Fruit fly (Drosophila melanogaster) whole organism, adult: ENCODE results near the gene GlcAT-P.
A peak's percentile ranks its signal among the peaks of the same experiment; 100 is the strongest.

Source experiments
- CG11617 ChIP-seq: fragments of 200-800 bp; sonication (Bioruptor generic); optimal IDR thresholded peaks from 2 replicates; lab custom pipeline; 2017; ENCODE audit warnings: mild to moderate bottlenecking, missing biosample characterization, missing genetic modification reagents, missing genetic modification characterization
- CG12768 ChIP-seq: fragments of 200-800 bp; sonication (Bioruptor generic); optimal IDR thresholded peaks from 2 replicates; lab custom pipeline; 2017; ENCODE audit warnings: missing biosample characterization, missing genetic modification characterization, mild to moderate bottlenecking, moderate library complexity, missing genetic modification reagents
- CG14711 ChIP-seq: fragments of 200-800 bp; sonication (Bioruptor generic); optimal IDR thresholded peaks from 2 replicates; lab custom pipeline; 2018; ENCODE audit warnings: missing biosample characterization, mild to moderate bottlenecking, missing genetic modification characterization, moderate library complexity
- CG1620 ChIP-seq: fragments of 200-800 bp; sonication (Bioruptor generic); optimal IDR thresholded peaks from 2 replicates; lab custom pipeline; 2016; ENCODE audit warnings: missing biosample characterization, missing genetic modification characterization
- CG33017 ChIP-seq: fragments of 200-800 bp; sonication (Bioruptor generic); optimal IDR thresholded peaks from 2 replicates; lab custom pipeline; 2018; ENCODE audit warnings: missing biosample characterization, mild to moderate bottlenecking, missing genetic modification characterization, moderate library complexity
- CG5204 ChIP-seq: fragments of 200-800 bp; sonication (Bioruptor generic); optimal IDR thresholded peaks from 2 replicates; lab custom pipeline; 2016; ENCODE audit warnings: missing biosample characterization, missing genetic modification characterization
- CG7045 ChIP-seq: fragments of 200-800 bp; sonication (Bioruptor generic); optimal IDR thresholded peaks from 2 replicates; lab custom pipeline; 2017; ENCODE audit warnings: missing biosample characterization, mild to moderate bottlenecking, missing genetic modification characterization
- CG7101 ChIP-seq: fragments of 200-800 bp; sonication (Bioruptor generic); optimal IDR thresholded peaks from 2 replicates; lab custom pipeline; 2018; ENCODE audit warnings: missing biosample characterization, mild to moderate bottlenecking, missing genetic modification characterization, moderate library complexity
- Clk ChIP-seq: fragments of 200-800 bp; sonication (Bioruptor generic); optimal IDR thresholded peaks from 2 replicates; lab custom pipeline; 2017; ENCODE audit warnings: missing biosample characterization, missing genetic modification characterization
- Crg-1 ChIP-seq: fragments of 200-800 bp; sonication (Bioruptor generic); optimal IDR thresholded peaks from 2 replicates; lab custom pipeline; 2016; ENCODE audit warnings: missing biosample characterization, missing genetic modification characterization
- Hr96 ChIP-seq: fragments of 200-800 bp; sonication (Bioruptor generic); optimal IDR thresholded peaks from 2 replicates; lab custom pipeline; 2016; ENCODE audit warnings: missing biosample characterization, missing genetic modification characterization
- Mnt ChIP-seq: fragments of 200-800 bp; sonication (Bioruptor generic); optimal IDR thresholded peaks from 2 replicates; lab custom pipeline; 2016; ENCODE audit warnings: missing biosample characterization, mild to moderate bottlenecking, missing genetic modification characterization
- bab1 ChIP-seq: fragments of 200-800 bp; sonication (Bioruptor generic); optimal IDR thresholded peaks from 3 replicates; lab custom pipeline; 2019; ENCODE audit warnings: missing biosample characterization, mild to moderate bottlenecking, missing genetic modification characterization, moderate library complexity
- cic ChIP-seq: fragments of 200-800 bp; sonication (Bioruptor generic); optimal IDR thresholded peaks from 2 replicates; lab custom pipeline; 2017; ENCODE audit warnings: missing biosample characterization, mild to moderate bottlenecking, missing genetic modification characterization, moderate library complexity
- cnc ChIP-seq, 2 experiments: fragments of >200 bp; optimal IDR thresholded peaks; 2 replicates each; lab custom pipeline; 2017
- kay ChIP-seq: fragments of 200-800 bp; sonication (Bioruptor generic); peaks from one replicate; lab custom pipeline; 2016; ENCODE audit warnings: missing biosample characterization, missing genetic modification characterization, borderline replicate concordance
- ovo ChIP-seq: fragments of 200-800 bp; sonication (Bioruptor generic); optimal IDR thresholded peaks from 2 replicates; lab custom pipeline; 2016; ENCODE audit warnings: missing biosample characterization, missing genetic modification characterization
- pad ChIP-seq: fragments of 200-800 bp; sonication (Bioruptor generic); optimal IDR thresholded peaks from 3 replicates; lab custom pipeline; 2017; ENCODE audit warnings: missing biosample characterization, missing genetic modification characterization, mild to moderate bottlenecking, moderate library complexity, missing genetic modification reagents
- tj ChIP-seq: fragments of 200-800 bp; sonication (Bioruptor generic); optimal IDR thresholded peaks from 3 replicates; lab custom pipeline; 2017; ENCODE audit warnings: missing biosample characterization, mild to moderate bottlenecking, missing genetic modification characterization, moderate library complexity
- toe ChIP-seq: fragments of 200-800 bp; sonication (Bioruptor generic); optimal IDR thresholded peaks from 2 replicates; lab custom pipeline; 2016; ENCODE audit warnings: missing biosample characterization, missing genetic modification characterization

GlcAT-P gene

dm6 chr3L:11186768-11187167 is 10.6 kb downstream of the GlcAT-P start:
- TF ChIP-seq CG5204 (GFP tag; lab: Kevin White, UChicago): no peak
- TF ChIP-seq toe (GFP tag; lab: Kevin White, UChicago): no peak
- TF ChIP-seq ovo (GFP tag; lab: Kevin White, UChicago): no peak
- TF ChIP-seq bab1 (GFP tag; lab: Kevin White, UChicago): no peak
- TF ChIP-seq Mnt (GFP tag; lab: Kevin White, UChicago): no peak
- no peak for TF ChIP-seq CG12768 (GFP tag; lab: Kevin White, UChicago)
- TF ChIP-seq Crg-1: no peak
- TF ChIP-seq pad: no peak
- TF ChIP-seq CG11617: no peak
- TF ChIP-seq tj (GFP tag; lab: Kevin White, UChicago): no peak
- no peak for TF ChIP-seq kay (GFP tag; lab: Kevin White, UChicago)
- TF ChIP-seq CG7101 (tag; lab: Kevin White, UChicago): no peak
- no peak for TF ChIP-seq cic (GFP tag; lab: Kevin White, UChicago)
- no peak for TF ChIP-seq cnc (optimal IDR thresholded peaks at IDR 0.05; lab: Kevin White, UChicago)
- TF ChIP-seq CG14711 (tag; lab: Kevin White, UChicago): no peak
- no peak for TF ChIP-seq CG33017 (tag; lab: Kevin White, UChicago)
- no peak for TF ChIP-seq Hr96 (GFP tag; lab: Kevin White, UChicago)
- no peak for TF ChIP-seq CG1620 (GFP tag; lab: Kevin White, UChicago)

DNA sequence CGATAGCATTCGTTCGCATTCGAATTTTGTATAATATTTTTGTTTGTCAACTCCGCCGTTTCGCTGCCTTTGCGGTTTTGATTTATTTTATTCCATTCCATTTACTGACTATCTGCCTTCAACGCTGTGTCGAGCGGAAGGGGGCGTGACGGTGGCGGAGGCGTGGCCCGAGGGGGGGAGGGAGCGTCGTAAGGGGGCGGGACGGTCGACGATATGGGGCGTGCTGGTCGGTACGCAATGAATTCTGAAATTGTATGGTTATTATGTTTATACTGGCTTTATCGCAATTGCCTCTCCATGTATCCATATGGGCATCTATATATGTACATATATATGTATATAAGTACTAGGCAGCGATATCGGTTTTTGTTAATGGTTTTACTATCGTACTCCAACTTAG is 13.4 kb downstream of the GlcAT-P start:
- TF ChIP-seq CG7101 (tag; lab: Kevin White, UChicago): no peak
- no peak for TF ChIP-seq bab1 (GFP tag; lab: Kevin White, UChicago)
- TF ChIP-seq tj (GFP tag; lab: Kevin White, UChicago): peak; percentile 74
- no peak for TF ChIP-seq ovo (GFP tag; lab: Kevin White, UChicago)

DNA sequence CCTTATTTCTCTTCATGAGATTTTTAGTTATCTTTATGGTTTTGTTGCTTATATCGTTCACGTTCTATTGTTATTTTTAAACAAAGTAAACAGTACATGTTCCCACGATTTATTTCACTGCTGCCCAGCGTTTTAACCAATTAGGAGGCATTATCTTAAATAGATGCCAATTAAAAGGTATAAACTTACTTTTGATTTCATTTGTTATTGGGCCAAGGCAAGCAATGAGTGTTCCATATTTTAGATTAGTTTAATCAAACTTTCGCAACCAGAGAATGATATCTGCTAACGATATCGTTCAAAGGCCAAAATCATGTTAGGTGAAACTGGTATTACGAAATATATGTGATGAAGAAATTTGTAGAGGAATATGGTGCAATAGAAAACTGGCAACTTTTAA is 14.3 kb downstream of the GlcAT-P start:
- TF ChIP-seq Hr96 (GFP tag; lab: Kevin White, UChicago) (no peak), Clk (GFP tag; lab: Kevin White, UChicago) (no peak), Mnt (GFP tag; lab: Kevin White, UChicago) (no peak), CG5204 (GFP tag; lab: Kevin White, UChicago) (no peak), CG11617 (no peak), CG14711 (tag; lab: Kevin White, UChicago) (no peak), Crg-1 (no peak), cic (GFP tag; lab: Kevin White, UChicago) (no peak), CG1620 (GFP tag; lab: Kevin White, UChicago) (no peak), kay (GFP tag; lab: Kevin White, UChicago) (no peak), toe (GFP tag; lab: Kevin White, UChicago) (no peak), CG7045 (no peak), CG7101 (tag; lab: Kevin White, UChicago) (no peak), tj (GFP tag; lab: Kevin White, UChicago) (no peak), cnc (optimal IDR thresholded peaks at IDR 0.05; lab: Kevin White, UChicago) (no peak)

DNA sequence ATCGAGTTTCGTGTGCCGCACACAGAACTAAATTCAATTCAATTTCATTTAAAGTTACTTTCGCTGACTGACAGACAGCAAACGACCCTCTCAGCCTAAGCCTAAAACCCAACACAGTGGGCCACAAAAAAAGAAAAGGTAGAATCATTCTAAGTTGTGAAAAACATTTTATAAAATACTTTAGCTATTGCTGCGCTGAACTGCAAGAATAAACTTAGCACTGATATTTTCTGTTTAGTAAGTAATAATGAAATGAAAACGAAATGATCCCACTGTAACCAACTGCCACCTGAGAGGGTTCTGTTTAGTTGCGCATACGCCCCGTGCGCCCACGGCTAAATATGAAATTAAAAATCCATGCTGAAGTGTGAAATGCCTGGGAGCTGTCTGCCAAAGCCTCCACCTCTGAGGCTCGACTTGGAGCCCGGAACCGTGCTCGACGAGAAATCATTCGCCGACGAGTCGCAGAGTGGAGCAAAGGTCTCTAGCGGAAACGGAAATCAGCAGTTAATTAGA is 24.2 kb downstream of the GlcAT-P start, which contains the start of gene CG14142:
TSS of gene CG14142 (plus strand) at position 466 of the 516 bp plus-strand sequence.
- TF ChIP-seq cnc (optimal IDR thresholded peaks at IDR 0.05; lab: Kevin White, UChicago) (no peak), Clk (GFP tag; lab: Kevin White, UChicago) (no peak), toe (GFP tag; lab: Kevin White, UChicago) (no peak), bab1 (GFP tag; lab: Kevin White, UChicago) (no peak), CG11617 (no peak), CG12768 (GFP tag; lab: Kevin White, UChicago) (no peak), kay (GFP tag; lab: Kevin White, UChicago) (no peak), Hr96 (GFP tag; lab: Kevin White, UChicago) (no peak), CG7045 (no peak), CG5204 (GFP tag; lab: Kevin White, UChicago) (no peak), cic (GFP tag; lab: Kevin White, UChicago) (no peak), CG33017 (tag; lab: Kevin White, UChicago) (no peak)

- TF ChIP-seq kay (GFP tag; lab: Kevin White, UChicago) (no peak), CG33017 (tag; lab: Kevin White, UChicago) (peak; percentile 49), CG1620 (GFP tag; lab: Kevin White, UChicago) (peak; percentile 47), CG14711 (tag; lab: Kevin White, UChicago) (peak; percentile 20), cnc (optimal IDR thresholded peaks at IDR 0.05; lab: Kevin White, UChicago) (no peak), Clk (GFP tag; lab: Kevin White, UChicago) (no peak), bab1 (GFP tag; lab: Kevin White, UChicago) (peak; percentile 90), CG7101 (tag; lab: Kevin White, UChicago) (peak; percentile 57), CG11617 (peak; percentile 77), CG5204 (GFP tag; lab: Kevin White, UChicago) (peak; percentile 48), pad (peak; percentile 43), CG7045 (peak; percentile 59), Crg-1 (peak; percentile 38), Hr96 (GFP tag; lab: Kevin White, UChicago) (peak; percentile 46), ovo (GFP tag; lab: Kevin White, UChicago) (peak; percentile 31), CG12768 (GFP tag; lab: Kevin White, UChicago) (peak; percentile 67), tj (GFP tag; lab: Kevin White, UChicago) (peak; percentile 35), cic (GFP tag; lab: Kevin White, UChicago) (no peak), toe (GFP tag; lab: Kevin White, UChicago) (peak; percentile 52), Mnt (GFP tag; lab: Kevin White, UChicago) (peak; percentile 24)
Observed at dm6 chr3L:11169299-11170181, 27.8 kb downstream of the GlcAT-P start, which contains the start of the genes wls and Adck5. Gene wls (minus strand): TSS chr3L:11169625. Gene Adck5 (plus strand): TSS chr3L:11169817.
